Worm (Caenorhabditis elegans): ENCODE results near the gene srw-20.

- TF ChIP-seq tbp1 (GFP tag; optimal IDR thresholded peaks at IDR 0.05) (no peak), ekl-4 (GFP tag; IDR thresholded peaks at IDR 0.05) (no peak), ztf-3 (GFP tag; optimal IDR thresholded peaks at IDR 0.05) (no peak), C06A6.2 (GFP tag; conservative IDR thresholded peaks at IDR 0.05) (no peak), pha-4 (tag; optimal IDR thresholded peaks at IDR 0.05) (no peak), ama-1 (optimal IDR thresholded peaks at IDR 0.05) (no peak), ama-1 (GFP tag; optimal IDR thresholded peaks at IDR 0.05) (no peak), B0035.1 (tag; optimal IDR thresholded peaks at IDR 0.05) (no peak), cebp-2 (GFP tag; IDR thresholded peaks at IDR 0.05) (no peak), F57C9.4 (tag; optimal IDR thresholded peaks at IDR 0.05) (no peak), egl-18 (GFP tag; IDR thresholded peaks at IDR 0.05) (no peak), madf-6 (GFP tag; IDR thresholded peaks at IDR 0.05) (no peak), cebp-1 (GFP tag; IDR thresholded peaks at IDR 0.05) (no peak), cebp-1 (tag; optimal IDR thresholded peaks at IDR 0.05) (no peak), ccch-3 (GFP tag; optimal IDR thresholded peaks at IDR 0.05) (no peak), K12H6.12 (tag; optimal IDR thresholded peaks at IDR 0.05) (no peak)
Observed at ce11 chrV:17094568-17094967, 14.9 kb upstream of the srw-20 start.
